Worm (Caenorhabditis elegans): ENCODE data around the gene strd-1.

Gene strd-1

DNA sequence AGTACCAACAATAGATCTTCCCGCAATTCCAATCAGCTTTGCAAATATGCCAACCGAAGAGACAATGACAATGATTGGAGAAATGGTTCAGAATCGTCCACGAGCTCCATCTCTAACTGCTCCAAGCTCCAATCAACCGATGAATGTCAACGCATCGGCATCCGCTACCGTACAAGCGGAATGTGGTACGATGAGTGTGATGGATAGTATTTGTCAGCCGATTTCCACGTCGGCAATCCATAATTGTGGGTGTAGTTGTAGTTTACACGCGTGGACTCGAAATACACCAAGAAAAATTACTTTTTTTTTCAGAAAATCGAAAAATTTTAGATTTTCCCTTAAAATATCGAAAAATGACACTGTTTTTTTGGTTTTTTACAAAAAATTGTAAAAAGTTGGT is 4.3 kb upstream of the strd-1 start:
- TF ChIP-seq nhr-67 (tag; optimal IDR thresholded peaks at IDR 0.05) (no peak), elt-3 (tag; optimal IDR thresholded peaks at IDR 0.05) (no peak), sea-2 (GFP tag; optimal IDR thresholded peaks at IDR 0.05) (no peak), nhr-25 (tag; optimal IDR thresholded peaks at IDR 0.05) (no peak), nfya-1 (tag; optimal IDR thresholded peaks at IDR 0.05; ENCODE audit: insufficient read depth) (no peak), ceh-9 (tag; optimal IDR thresholded peaks at IDR 0.05) (no peak), mdl-1 (tag; optimal IDR thresholded peaks at IDR 0.05) (no peak), zag-1 (tag; optimal IDR thresholded peaks at IDR 0.05) (no peak), ZK546.5 (tag; optimal IDR thresholded peaks at IDR 0.05) (no peak), lin-15B (tag; optimal IDR thresholded peaks at IDR 0.05) (no peak), fkh-2 (tag; optimal IDR thresholded peaks at IDR 0.05) (no peak), ceh-16 (tag; optimal IDR thresholded peaks at IDR 0.05) (no peak), ama-1 (optimal IDR thresholded peaks at IDR 0.05) (no peak), nhr-76 (tag; optimal IDR thresholded peaks at IDR 0.05) (no peak), lsy-12 (tag; optimal IDR thresholded peaks at IDR 0.05) (no peak), aly-2 (tag; optimal IDR thresholded peaks at IDR 0.05) (no peak), tbx-2 (tag; optimal IDR thresholded peaks at IDR 0.05) (no peak), skn-1 (tag; optimal IDR thresholded peaks at IDR 0.05) (no peak), eor-1 (tag; optimal IDR thresholded peaks at IDR 0.05) (no peak)

DNA sequence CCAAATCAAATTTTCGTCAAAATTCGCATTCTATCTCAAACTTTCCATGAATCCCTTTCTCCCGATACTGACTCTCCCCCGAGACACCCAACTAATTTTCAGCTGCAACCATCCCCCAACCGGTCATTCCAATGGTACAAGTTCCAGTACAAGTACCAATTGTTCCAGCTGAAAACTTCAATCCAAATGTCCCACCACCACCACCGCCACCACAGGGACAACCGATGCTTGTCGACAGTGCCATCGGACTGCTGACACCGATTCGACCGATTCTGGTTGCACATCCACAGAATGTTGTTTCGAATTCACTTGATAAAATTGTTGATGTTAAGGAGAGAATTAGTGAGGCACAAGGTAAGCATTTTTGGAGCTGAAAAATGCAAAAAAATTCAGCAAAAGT is 1.7 kb upstream of the strd-1 start:
- TF ChIP-seq jun-1 (tag; optimal IDR thresholded peaks at IDR 0.05) (no peak), nhr-25 (tag; optimal IDR thresholded peaks at IDR 0.05) (no peak), nhr-237 (tag; optimal IDR thresholded peaks at IDR 0.05) (no peak)

DNA sequence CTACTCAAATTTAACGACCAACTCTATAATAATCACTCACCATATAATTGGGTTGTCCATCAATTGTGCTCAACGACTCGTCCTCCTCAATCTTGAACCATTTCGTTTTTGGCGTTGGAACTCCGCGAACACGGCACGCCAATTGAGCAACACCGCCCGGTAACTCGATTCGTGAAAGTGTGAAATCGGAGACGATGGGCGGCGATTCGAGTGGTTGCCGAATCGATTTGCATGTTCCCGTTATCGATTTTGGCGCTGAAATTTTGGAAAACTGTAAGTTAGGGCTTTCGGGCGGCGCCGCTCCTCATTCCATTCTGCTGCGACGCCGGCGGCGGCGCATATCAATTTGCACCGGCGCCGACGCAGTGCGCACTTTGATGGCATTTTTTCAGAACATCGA is 4.5 kb downstream of the strd-1 start:
- TF ChIP-seq nhr-76 (tag; optimal IDR thresholded peaks at IDR 0.05), result no peak
- no peak for TF ChIP-seq elt-1 (tag; optimal IDR thresholded peaks at IDR 0.05)
- no peak for TF ChIP-seq ceh-28 (tag; optimal IDR thresholded peaks at IDR 0.05)
- TF ChIP-seq ztf-4 (tag; optimal IDR thresholded peaks at IDR 0.05), result no peak
- TF ChIP-seq mdl-1 (tag; optimal IDR thresholded peaks at IDR 0.05), result no peak
- TF ChIP-seq lin-39 (tag; optimal IDR thresholded peaks at IDR 0.05), result no peak
- TF ChIP-seq nhr-11 (tag; optimal IDR thresholded peaks at IDR 0.05), result no peak
- no peak for TF ChIP-seq elt-3 (tag; optimal IDR thresholded peaks at IDR 0.05)
- TF ChIP-seq sea-2 (GFP tag; optimal IDR thresholded peaks at IDR 0.05), result no peak
- TF ChIP-seq snpc-4 (tag; optimal IDR thresholded peaks at IDR 0.05), result no peak

ce11 chrIII:10953160-10953559 is 5.9 kb downstream of the strd-1 start, which contains the start of gene zig-5:
zig-5 (minus strand) TSS chrIII:10953508.
- TF ChIP-seq ceh-28 (tag; optimal IDR thresholded peaks at IDR 0.05) (peak; percentile 51), lsy-12 (tag; optimal IDR thresholded peaks at IDR 0.05) (no peak), aly-2 (tag; optimal IDR thresholded peaks at IDR 0.05) (no peak)

ce11 chrIII:10957236-10957635 is 10.0 kb downstream of the strd-1 start:
- TF ChIP-seq hmg-11 (tag; optimal IDR thresholded peaks at IDR 0.05) (no peak), lin-15B (tag; optimal IDR thresholded peaks at IDR 0.05) (no peak), elt-1 (tag; optimal IDR thresholded peaks at IDR 0.05) (no peak), ZK546.5 (tag; optimal IDR thresholded peaks at IDR 0.05) (no peak), eor-1 (tag; optimal IDR thresholded peaks at IDR 0.05) (no peak), lsy-12 (tag; optimal IDR thresholded peaks at IDR 0.05) (no peak), nhr-23 (tag; optimal IDR thresholded peaks at IDR 0.05) (no peak), elt-3 (tag; optimal IDR thresholded peaks at IDR 0.05) (no peak), zag-1 (tag; optimal IDR thresholded peaks at IDR 0.05) (no peak), fkh-2 (tag; optimal IDR thresholded peaks at IDR 0.05) (no peak), aly-2 (tag; optimal IDR thresholded peaks at IDR 0.05) (no peak), jun-1 (tag; optimal IDR thresholded peaks at IDR 0.05) (no peak), pqm-1 (tag; optimal IDR thresholded peaks at IDR 0.05) (no peak), ceh-16 (tag; optimal IDR thresholded peaks at IDR 0.05) (no peak), nhr-76 (tag; optimal IDR thresholded peaks at IDR 0.05) (no peak), unc-39 (tag; optimal IDR thresholded peaks at IDR 0.05) (no peak), fos-1 (tag; optimal IDR thresholded peaks at IDR 0.05) (no peak)

- TF ChIP-seq mdl-1 (tag; optimal IDR thresholded peaks at IDR 0.05), result no peak
- TF ChIP-seq daf-12 (tag; optimal IDR thresholded peaks at IDR 0.05), result no peak
- TF ChIP-seq nhr-11 (tag; optimal IDR thresholded peaks at IDR 0.05), result no peak
- TF ChIP-seq nhr-23 (tag; optimal IDR thresholded peaks at IDR 0.05), result no peak
- TF ChIP-seq elt-1 (tag; optimal IDR thresholded peaks at IDR 0.05), result no peak
- no peak for TF ChIP-seq pha-4 (tag; optimal IDR thresholded peaks at IDR 0.05)
These were observed 10.5 kb downstream of the strd-1 start for ce11 chrIII:10957710-10958109.
